Worm (Caenorhabditis elegans) whole organism, L1 larva: Measurements from ENCODE around the gene nsph-1.1.

Experiments
- aly-2 ChIP-seq: fragments of 150-350 bp; optimal IDR thresholded peaks from 2 replicates; lab custom pipeline; 2014; ENCODE audit warnings: missing biosample characterization, missing genetic modification characterization
- lin-35 ChIP-seq, 2 experiments: fragments of 150-350 bp; optimal IDR thresholded peaks; 2 replicates each; lab custom pipeline; 2014; ENCODE audit warnings: missing biosample characterization in 2 of 2, missing genetic modification characterization in 2 of 2, missing genetic modification reagents in 2 of 2
- lsy-2 ChIP-seq, 2 experiments: fragments of 150-350 bp; optimal IDR thresholded peaks; 2 replicates each; lab custom pipeline; 2014; ENCODE audit warnings: missing biosample characterization in 2 of 2, missing genetic modification characterization in 2 of 2
- nhr-20 ChIP-seq: sonication (generic microtip); optimal IDR thresholded peaks from 2 replicates; lab custom pipeline; 2016; ENCODE audit warnings: mild to moderate bottlenecking, missing genetic modification characterization, missing compliant biosample characterization

DNA sequence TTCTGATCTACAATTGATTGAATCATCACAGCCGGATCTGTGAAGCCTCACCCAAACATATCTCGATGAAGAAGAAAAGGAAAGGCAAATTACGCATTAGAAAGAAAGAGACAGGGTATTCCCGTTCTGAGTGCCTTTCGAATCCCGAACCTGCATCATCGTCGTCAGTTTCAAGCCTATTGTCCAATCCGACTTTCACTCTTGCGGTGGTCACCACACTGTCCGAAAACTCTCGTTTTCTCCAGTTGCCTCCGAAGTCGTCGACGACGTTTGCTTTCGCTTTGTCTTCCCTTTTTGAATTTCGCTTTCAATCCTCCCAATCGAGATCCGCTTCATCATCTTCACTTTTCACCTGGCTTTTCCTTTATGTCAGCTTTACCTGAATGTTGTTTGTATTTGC lies 17.5 kb upstream of the nsph-1.1 start:
- TF ChIP-seq nhr-20 (tag; lab: Kevin White, UChicago) (no peak), lsy-2 (tag; optimal IDR thresholded peaks at IDR 0.05; lab: Kevin White, UChicago) (no peak), lin-35 (GFP tag; optimal IDR thresholded peaks at IDR 0.05; lab: Kevin White, UChicago) (no peak), aly-2 (tag; lab: Kevin White, UChicago) (no peak)
